Fruit fly (Drosophila melanogaster): Measurements from ENCODE around the gene mats.

dm6 chr3R:22405639-22406038, 15.3 kb upstream of the mats start, which contains the start of gene CG13855:
- TF ChIP-seq Lpt (GFP tag; optimal IDR thresholded peaks at IDR 0.05) (no peak), CG8119 (GFP tag; IDR thresholded peaks at IDR 0.05) (no peak), Hr39 (GFP tag; optimal IDR thresholded peaks at IDR 0.05) (no peak), net (GFP tag; optimal IDR thresholded peaks at IDR 0.05) (no peak), CG3032 (tag; optimal IDR thresholded peaks at IDR 0.05) (no peak)
